Fruit fly (Drosophila melanogaster) whole organism, wandering third instar larva: ENCODE data around the gene CG5191.

Source experiments
- Abd-B ChIP-seq: fragments of >200 bp; optimal IDR thresholded peaks from 2 replicates; lab custom pipeline; 2017; ENCODE audit warnings: missing biosample characterization, missing genetic modification characterization
- CG32264 ChIP-seq: fragments of 200-800 bp; sonication (Bioruptor generic); optimal IDR thresholded peaks from 2 replicates; lab custom pipeline; 2016; ENCODE audit warnings: missing biosample characterization, missing genetic modification characterization
- CG9705 ChIP-seq: fragments of 200-800 bp; sonication (Bioruptor generic); optimal IDR thresholded peaks from 2 replicates; lab custom pipeline; 2018; ENCODE audit warnings: missing biosample characterization, mild to moderate bottlenecking, missing genetic modification characterization
- CrebA ChIP-seq: fragments of 200-800 bp; sonication (Bioruptor generic); optimal IDR thresholded peaks from 2 replicates; lab custom pipeline; 2016; ENCODE audit warnings: missing biosample characterization, mild to moderate bottlenecking, missing genetic modification characterization, borderline replicate concordance
- Dfd ChIP-seq: fragments of >200 bp; optimal IDR thresholded peaks from 2 replicates; lab custom pipeline; 2017; ENCODE audit warnings: missing biosample characterization, missing genetic modification characterization
- Dif ChIP-seq: fragments of 200-275, 200-300 bp; sonication (Bioruptor generic); optimal IDR thresholded peaks from 2 replicates; lab custom pipeline; 2018; ENCODE audit warnings: missing biosample characterization, missing genetic modification characterization; ENCODE audit not compliant: partially characterized antibody
- GATAd ChIP-seq: sonication (Bioruptor generic); optimal IDR thresholded peaks from 2 replicates; lab custom pipeline; 2016; ENCODE audit warnings: missing biosample characterization, missing genetic modification characterization
- HLH106 ChIP-seq: fragments of 200-800 bp; optimal IDR thresholded peaks from 3 replicates; lab custom pipeline; 2019; ENCODE audit warnings: missing biosample characterization, mild to moderate bottlenecking, missing genetic modification characterization, moderate library complexity
- Hnf4 ChIP-seq: fragments of 200-800 bp; sonication (Bioruptor generic); optimal IDR thresholded peaks from 2 replicates; lab custom pipeline; 2016; ENCODE audit warnings: missing biosample characterization, mild to moderate bottlenecking, missing genetic modification characterization
- Hr78 ChIP-seq: fragments of >200 bp; optimal IDR thresholded peaks from 2 replicates; lab custom pipeline; 2017; ENCODE audit warnings: missing biosample characterization, missing genetic modification characterization
- Hr83 ChIP-seq: fragments of 200-300 bp; sonication (Bioruptor generic); optimal IDR thresholded peaks from 2 replicates; lab custom pipeline; 2016; ENCODE audit warnings: missing biosample characterization, mild to moderate bottlenecking, missing genetic modification characterization, moderate library complexity; ENCODE audit not compliant: poor library complexity, severe bottlenecking
- Jra ChIP-seq: sonication (Bioruptor generic); optimal IDR thresholded peaks from 2 replicates; lab custom pipeline; 2016; ENCODE audit warnings: missing biosample characterization, missing genetic modification characterization
- Mio ChIP-seq: sonication (Bioruptor generic); optimal IDR thresholded peaks from 2 replicates; lab custom pipeline; 2016; ENCODE audit warnings: missing biosample characterization, missing genetic modification characterization
- Myc ChIP-seq: fragments of >200 bp; optimal IDR thresholded peaks from 2 replicates; lab custom pipeline; 2017
- OdsH ChIP-seq: fragments of 200-800 bp; sonication (Bioruptor generic); optimal IDR thresholded peaks from 2 replicates; lab custom pipeline; 2016; ENCODE audit warnings: missing biosample characterization, mild to moderate bottlenecking, missing genetic modification characterization
- Rel ChIP-seq, 2 experiments: fragments of 200-800 bp; sonication (Bioruptor generic) in 1 of 2; optimal IDR thresholded peaks; 2 replicates in 1 of 2; 3 replicates in 1 of 2; lab custom pipeline; 2016 to 2019; ENCODE audit warnings: mild to moderate bottlenecking in 2 of 2, missing biosample characterization in 2 of 2, missing genetic modification characterization in 2 of 2, moderate library complexity in 1 of 2
- Sp1 ChIP-seq: fragments of 200-800 bp; sonication (Bioruptor generic); optimal IDR thresholded peaks from 3 replicates; lab custom pipeline; 2019; ENCODE audit warnings: missing biosample characterization, mild to moderate bottlenecking, missing genetic modification characterization, moderate library complexity
- Vsx2 ChIP-seq: fragments of 200-300, 225-300 bp; sonication (Bioruptor generic); optimal IDR thresholded peaks from 2 replicates; lab custom pipeline; 2018; ENCODE audit warnings: missing biosample characterization, missing genetic modification characterization; ENCODE audit not compliant: partially characterized antibody
- br ChIP-seq: fragments of 200-800 bp; sonication (Bioruptor generic); optimal IDR thresholded peaks from 2 replicates; lab custom pipeline; 2016; ENCODE audit warnings: missing biosample characterization, missing genetic modification characterization
- brk ChIP-seq: fragments of 200-800 bp; sonication (Bioruptor generic); optimal IDR thresholded peaks from 2 replicates; lab custom pipeline; 2016; ENCODE audit warnings: missing biosample characterization, mild to moderate bottlenecking, missing genetic modification characterization
- dl ChIP-seq, 2 experiments: fragments of 175-275, 200-275 bp in 1 of 2; fragments of 200-275 bp in 1 of 2; sonication (Bioruptor generic); optimal IDR thresholded peaks; lab custom pipeline; 2018; ENCODE audit warnings: mild to moderate bottlenecking in 2 of 2, missing biosample characterization in 2 of 2, missing genetic modification characterization in 2 of 2, moderate library complexity in 2 of 2; ENCODE audit not compliant: partially characterized antibody in 2 of 2, insufficient read depth in 1 of 2
- dmrt93B ChIP-seq: fragments of 200-800 bp; sonication (Bioruptor generic); optimal IDR thresholded peaks from 2 replicates; lab custom pipeline; 2018; ENCODE audit warnings: missing biosample characterization, mild to moderate bottlenecking, missing genetic modification characterization
- dsf ChIP-seq: sonication (Bioruptor generic); optimal IDR thresholded peaks from 2 replicates; lab custom pipeline; 2016; ENCODE audit warnings: missing biosample characterization, missing genetic modification characterization, borderline replicate concordance
- ey ChIP-seq: fragments of 200-800 bp; sonication (Bioruptor generic); optimal IDR thresholded peaks from 2 replicates; lab custom pipeline; 2016; ENCODE audit warnings: missing biosample characterization, missing genetic modification characterization
- foxo ChIP-seq, 2 experiments: fragments of 200-800 bp; sonication (Bioruptor generic); optimal IDR thresholded peaks; 2 replicates in 1 of 2; 3 replicates in 1 of 2; lab custom pipeline; 2016 to 2017; ENCODE audit warnings: missing biosample characterization in 2 of 2, missing genetic modification characterization in 2 of 2
- fru ChIP-seq: fragments of 200-800 bp; sonication (Bioruptor generic); optimal IDR thresholded peaks from 3 replicates; lab custom pipeline; 2016; ENCODE audit warnings: missing biosample characterization, mild to moderate bottlenecking, missing genetic modification characterization
- h ChIP-seq: fragments of 200-800 bp; sonication (Bioruptor generic); optimal IDR thresholded peaks from 3 replicates; lab custom pipeline; 2016; ENCODE audit warnings: missing biosample characterization, mild to moderate bottlenecking, missing genetic modification characterization
- jim ChIP-seq: fragments of 175-275, 200-325 bp; sonication (Bioruptor generic); optimal IDR thresholded peaks from 2 replicates; lab custom pipeline; 2016; ENCODE audit warnings: missing biosample characterization, mild to moderate bottlenecking, missing genetic modification characterization
- lola ChIP-seq: fragments of >200 bp; optimal IDR thresholded peaks from 2 replicates; lab custom pipeline; 2017; ENCODE audit warnings: missing biosample characterization, missing genetic modification characterization
- pan ChIP-seq: fragments of >200 bp; optimal IDR thresholded peaks from 2 replicates; lab custom pipeline; 2017
- psq ChIP-seq: fragments of 200-800 bp; sonication (Bioruptor generic); optimal IDR thresholded peaks from 3 replicates; lab custom pipeline; 2017; ENCODE audit warnings: missing biosample characterization, mild to moderate bottlenecking, missing genetic modification characterization, moderate library complexity
- rgr ChIP-seq: fragments of 200-800 bp; sonication (Bioruptor generic); optimal IDR thresholded peaks from 3 replicates; lab custom pipeline; 2016; ENCODE audit warnings: missing biosample characterization, mild to moderate bottlenecking, missing genetic modification characterization
- sage ChIP-seq: fragments of 200-800 bp; sonication (Bioruptor generic); optimal IDR thresholded peaks from 2 replicates; lab custom pipeline; 2016; ENCODE audit warnings: missing biosample characterization, mild to moderate bottlenecking, missing genetic modification characterization
- sv ChIP-seq: fragments of 200-800 bp; sonication (Bioruptor generic); optimal IDR thresholded peaks from 3 replicates; lab custom pipeline; 2016; ENCODE audit warnings: missing biosample characterization, missing genetic modification characterization
- tai ChIP-seq: sonication (Bioruptor generic); optimal IDR thresholded peaks from 2 replicates; lab custom pipeline; 2016; ENCODE audit warnings: missing biosample characterization, missing genetic modification characterization
- usp ChIP-seq: fragments of >200 bp; optimal IDR thresholded peaks from 2 replicates; lab custom pipeline; 2017; ENCODE audit warnings: missing biosample characterization, missing genetic modification characterization
- woc ChIP-seq: sonication (Bioruptor generic); optimal IDR thresholded peaks from 2 replicates; lab custom pipeline; 2016; ENCODE audit warnings: missing biosample characterization, mild to moderate bottlenecking, missing genetic modification characterization

CG5191 gene

DNA sequence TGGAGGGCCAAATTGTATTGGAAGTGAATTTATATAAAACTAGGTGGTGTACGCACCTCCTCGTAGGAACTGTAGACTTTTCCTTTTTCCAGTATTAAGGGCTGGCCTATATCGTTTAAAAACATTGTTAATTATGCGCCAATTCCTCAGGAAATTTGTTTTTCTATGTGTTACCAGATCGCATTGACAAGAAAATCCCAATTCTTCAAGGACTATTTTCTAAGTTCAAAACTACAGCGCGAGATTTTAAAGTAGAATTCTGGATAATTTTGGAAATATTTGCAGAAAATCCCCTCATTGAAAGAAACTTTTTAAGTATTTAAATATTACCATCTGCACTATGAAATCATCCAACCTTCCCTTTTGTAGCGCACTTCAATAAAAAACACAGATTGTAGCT lies 20.7 kb downstream of the CG5191 start, which contains the start of gene CG34008:
TSS of gene CG34008 (minus strand) at position 147 of the 400 bp plus-strand sequence.
- no peak for TF ChIP-seq Sp1 (GFP tag; lab: Kevin White, UChicago)
- no peak for TF ChIP-seq foxo (GFP tag; optimal IDR thresholded peaks at IDR 0.05; lab: Kevin White, UChicago)
- TF ChIP-seq lola (GFP tag; lab: Kevin White, UChicago) = no peak
- TF ChIP-seq woc (GFP tag; lab: Kevin White, UChicago) = no peak
- no peak for TF ChIP-seq GATAd (GFP tag; lab: Kevin White, UChicago)
- TF ChIP-seq sv (GFP tag; lab: Kevin White, UChicago) = no peak
- TF ChIP-seq CrebA (GFP tag; lab: Kevin White, UChicago) = no peak
- TF ChIP-seq ey = no peak
- TF ChIP-seq Myc = no peak
- no peak for TF ChIP-seq sage
- TF ChIP-seq dsf (GFP tag; lab: Kevin White, UChicago) = no peak
- TF ChIP-seq fru (GFP tag; lab: Kevin White, UChicago) = no peak
- TF ChIP-seq CG32264 (GFP tag; lab: Kevin White, UChicago) = no peak
- no peak for TF ChIP-seq jim (GFP tag; lab: Kevin White, UChicago)
- no peak for TF ChIP-seq psq (GFP tag; lab: Kevin White, UChicago)
- no peak for TF ChIP-seq dl (GFP tag; optimal IDR thresholded peaks at IDR 0.05; lab: Kevin White, UChicago; ENCODE audit: insufficient read depth in 1 of 2, partially characterized antibody in 2 of 2)
- TF ChIP-seq Hnf4 (GFP tag; lab: Kevin White, UChicago) = no peak
- no peak for TF ChIP-seq OdsH

DNA sequence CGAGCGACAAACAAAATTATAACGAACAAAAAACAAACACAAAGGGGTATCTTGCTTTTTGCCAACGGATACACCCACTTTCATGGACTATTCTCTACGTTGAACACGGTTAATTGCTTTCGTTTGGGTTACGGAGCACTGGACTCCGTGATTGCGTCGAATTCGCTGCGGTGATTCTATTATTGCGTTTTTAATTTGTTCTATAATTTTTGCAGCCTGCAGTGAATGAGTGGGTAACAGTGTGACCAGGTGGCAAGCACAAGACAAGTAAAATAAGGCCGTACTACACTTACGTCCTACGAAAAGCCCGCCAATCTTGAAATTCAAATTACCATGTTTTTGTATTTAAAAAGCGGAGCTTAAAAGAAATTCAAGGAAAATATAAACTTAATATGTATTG lies 24.9 kb downstream of the CG5191 start, which contains the start of gene CG16953:
TSS of gene CG16953 (minus strand) at position 268 of the 400 bp plus-strand sequence.
- TF ChIP-seq dmrt93B (GFP tag; lab: Kevin White, UChicago) (no peak), Jra (GFP tag; lab: Kevin White, UChicago) (peak; percentile 28), Rel (GFP tag; optimal IDR thresholded peaks at IDR 0.05; lab: Kevin White, UChicago) (no peak), Rel (tag; optimal IDR thresholded peaks at IDR 0.05; lab: Kevin White, UChicago) (peak; percentile 35), br (GFP tag; lab: Kevin White, UChicago) (peak; percentile 1), Sp1 (GFP tag; lab: Kevin White, UChicago) (peak; percentile 14)

DNA sequence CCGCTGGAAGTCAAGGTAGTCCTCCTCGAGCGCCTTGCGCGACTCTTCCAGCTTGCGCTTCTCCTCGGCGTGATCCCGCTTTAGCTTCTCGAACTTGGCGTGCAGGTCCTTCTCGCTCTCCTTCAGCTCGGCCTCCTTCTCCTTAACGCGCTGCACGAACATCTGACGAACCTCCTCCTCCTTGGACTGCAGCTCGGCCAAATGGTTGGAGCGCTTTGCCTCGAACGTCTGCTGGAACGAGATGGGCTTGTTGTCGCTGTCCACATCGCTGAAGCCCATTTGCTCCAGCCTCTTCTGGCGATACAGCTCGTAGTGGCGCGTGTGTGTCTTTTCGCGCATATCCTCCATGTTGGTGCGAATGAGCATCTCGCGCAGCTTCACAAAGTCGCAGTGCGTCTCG lies 25.7 kb downstream of the CG5191 start:
- TF ChIP-seq Dif (GFP tag; lab: Kevin White, UChicago) (no peak), OdsH (no peak), lola (GFP tag; lab: Kevin White, UChicago) (no peak)
- TF ChIP-seq, all 38 proteins: peak for 0

DNA sequence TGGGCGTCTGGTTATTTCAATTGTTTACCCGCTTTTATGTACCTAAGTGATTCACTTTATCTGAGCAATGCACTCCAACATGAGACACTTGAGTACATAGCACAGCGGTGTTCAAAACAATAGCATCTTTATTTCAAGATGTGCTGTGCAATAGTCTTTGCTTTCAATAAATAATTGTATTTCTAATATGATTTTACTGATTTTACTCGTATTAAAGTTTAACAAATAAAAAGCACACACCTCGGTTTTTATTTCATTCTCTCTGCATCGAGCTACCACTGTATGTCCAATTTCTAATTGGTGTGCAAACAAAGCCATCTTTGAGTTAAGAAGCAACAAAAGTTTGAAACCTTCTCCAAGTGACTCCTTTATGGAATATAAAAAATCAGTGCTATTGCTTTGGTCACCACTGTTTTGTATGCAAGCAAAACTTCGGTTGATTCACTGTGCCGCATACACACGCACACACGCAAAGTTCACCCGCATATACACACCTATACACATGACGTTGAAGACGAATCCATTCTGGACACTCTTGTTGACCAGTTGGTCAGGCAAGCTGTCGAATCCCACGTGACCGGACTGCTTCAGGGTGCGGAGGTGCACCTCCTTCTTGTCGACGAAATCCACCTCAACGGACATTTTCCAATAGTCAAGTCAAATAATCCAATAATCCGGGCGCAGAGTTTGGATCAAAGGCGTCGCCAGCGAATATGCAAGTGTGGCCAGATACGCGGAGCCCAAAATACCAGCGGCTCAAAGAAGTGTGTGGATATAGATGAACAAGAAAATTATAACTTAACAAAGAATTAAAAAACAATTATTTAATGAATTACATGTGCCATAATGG lies 27.2 kb downstream of the CG5191 start, which contains the start of gene Septin2:
TSS of gene Septin2 (minus strand) at position 727 of the 850 bp plus-strand sequence.
- peak; percentile 89 for TF ChIP-seq rgr (GFP tag; lab: Kevin White, UChicago)
- TF ChIP-seq Rel (GFP tag; optimal IDR thresholded peaks at IDR 0.05; lab: Kevin White, UChicago) = peak; percentile 61
- peak; percentile 31 for TF ChIP-seq Rel (tag; optimal IDR thresholded peaks at IDR 0.05; lab: Kevin White, UChicago)
- peak; percentile 34 for TF ChIP-seq GATAd (GFP tag; lab: Kevin White, UChicago)
- TF ChIP-seq Hr78 (GFP tag; lab: Kevin White, UChicago) = no peak
- TF ChIP-seq h (GFP tag; lab: Kevin White, UChicago) = peak; percentile 94
- TF ChIP-seq woc (GFP tag; lab: Kevin White, UChicago) = peak; percentile 79
- peak; percentile 88 for TF ChIP-seq Hnf4 (GFP tag; lab: Kevin White, UChicago)
- TF ChIP-seq psq (GFP tag; lab: Kevin White, UChicago) = peak; percentile 88
- TF ChIP-seq Mio = peak; percentile 37
- no peak for TF ChIP-seq lola (GFP tag; lab: Kevin White, UChicago)
- no peak for TF ChIP-seq dl (GFP tag; optimal IDR thresholded peaks at IDR 0.05; lab: Kevin White, UChicago; ENCODE audit: insufficient read depth in 1 of 2, partially characterized antibody in 2 of 2)
- no peak for TF ChIP-seq Dif (GFP tag; lab: Kevin White, UChicago)
- peak; percentile 93 for TF ChIP-seq Jra (GFP tag; lab: Kevin White, UChicago)
- peak in 1 of 2 experiments; percentile 93 for TF ChIP-seq foxo (GFP tag; optimal IDR thresholded peaks at IDR 0.05; lab: Kevin White, UChicago)
- peak; percentile 88 for TF ChIP-seq HLH106
- TF ChIP-seq Myc = no peak
- no peak for TF ChIP-seq usp (GFP tag; lab: Kevin White, UChicago)
- TF ChIP-seq dmrt93B (GFP tag; lab: Kevin White, UChicago) = peak; percentile 89
- TF ChIP-seq ey = peak; percentile 92
- TF ChIP-seq pan (lab: Kevin White, UChicago) = no peak
- peak; percentile 35 for TF ChIP-seq sage
- TF ChIP-seq CG32264 (GFP tag; lab: Kevin White, UChicago) = peak; percentile 78
- TF ChIP-seq br (GFP tag; lab: Kevin White, UChicago) = peak; percentile 91
- TF ChIP-seq dsf (GFP tag; lab: Kevin White, UChicago) = peak; percentile 77
- TF ChIP-seq Vsx2 (GFP tag; lab: Kevin White, UChicago) = no peak
- peak; percentile 93 for TF ChIP-seq OdsH
- no peak for TF ChIP-seq tai
- no peak for TF ChIP-seq brk (GFP tag; lab: Kevin White, UChicago)
- no peak for TF ChIP-seq CrebA (GFP tag; lab: Kevin White, UChicago)
- TF ChIP-seq Hr83 (GFP tag; lab: Kevin White, UChicago) = peak; percentile 91
- no peak for TF ChIP-seq jim (GFP tag; lab: Kevin White, UChicago)
- TF ChIP-seq Dfd (GFP tag; lab: Kevin White, UChicago) = no peak
- TF ChIP-seq Sp1 (GFP tag; lab: Kevin White, UChicago) = peak; percentile 91
- peak; percentile 79 for TF ChIP-seq CG9705
- no peak for TF ChIP-seq Abd-B (GFP tag; lab: Kevin White, UChicago)
